Fruit fly (Drosophila melanogaster) whole organism, embryonic: ENCODE data around the gene CG9550.

ENCODE experiments used
- Ada2b ChIP-seq: fragments of 200-800 bp; sonication (Bioruptor generic); IDR thresholded peaks from 2 replicates; pipeline ENCODE4 v1.3.6; 2022; ENCODE audit warnings: missing biosample characterization, missing genetic modification characterization
- B-H2 ChIP-seq: fragments of 200-800 bp; sonication (Bioruptor generic); optimal IDR thresholded peaks from 2 replicates; lab custom pipeline; 2018; ENCODE audit warnings: missing biosample characterization, mild to moderate bottlenecking, missing genetic modification characterization
- CG1024 ChIP-seq: fragments of 200-800 bp; sonication (Bioruptor generic); IDR thresholded peaks from 2 replicates; pipeline ENCODE4 v1.3.6; 2022; ENCODE audit warnings: missing biosample characterization, missing genetic modification characterization
- CG11696 ChIP-seq: fragments of 200-800 bp; sonication (Bioruptor generic); IDR thresholded peaks from 2 replicates; pipeline ENCODE4 v1.3.6; 2022; ENCODE audit warnings: missing biosample characterization, missing genetic modification characterization
- CG11723 ChIP-seq: fragments of 200-800 bp; sonication (Bioruptor generic); optimal IDR thresholded peaks from 2 replicates; lab custom pipeline; 2017; ENCODE audit warnings: missing biosample characterization, mild to moderate bottlenecking, missing genetic modification characterization
- CG12391 ChIP-seq: fragments of 200-800 bp; sonication (Bioruptor generic); optimal IDR thresholded peaks from 3 replicates; lab custom pipeline; 2018; ENCODE audit warnings: missing biosample characterization, mild to moderate bottlenecking, missing genetic modification characterization, moderate library complexity
- CG12942 ChIP-seq: fragments of 200-800 bp; sonication (Bioruptor generic); optimal IDR thresholded peaks from 3 replicates; lab custom pipeline; 2016; ENCODE audit warnings: missing biosample characterization, missing genetic modification characterization
- CG13287 ChIP-seq: fragments of 200-800 bp; sonication (Bioruptor generic); IDR thresholded peaks from 2 replicates; pipeline ENCODE4 v1.3.6; 2022; ENCODE audit warnings: missing biosample characterization, missing genetic modification characterization; ENCODE audit not compliant: partially characterized antibody
- CG13624 ChIP-seq: fragments of 200-800 bp; sonication (Bioruptor generic); optimal IDR thresholded peaks from 2 replicates; lab custom pipeline; 2016; ENCODE audit warnings: missing biosample characterization, missing genetic modification characterization
- CG14014 ChIP-seq: fragments of 200-800 bp; sonication (Bioruptor generic); IDR thresholded peaks from 2 replicates; pipeline ENCODE4 v1.3.6; 2022; ENCODE audit warnings: missing biosample characterization, missing genetic modification characterization
- CG1529 ChIP-seq: fragments of 200-800 bp; sonication (Bioruptor generic); optimal IDR thresholded peaks from 3 replicates; lab custom pipeline; 2018; ENCODE audit warnings: missing biosample characterization, missing genetic modification characterization
- CG18011 ChIP-seq: fragments of 200-800 bp; sonication (Bioruptor generic); optimal IDR thresholded peaks from 2 replicates; lab custom pipeline; 2017; ENCODE audit warnings: missing biosample characterization, missing genetic modification characterization, mild to moderate bottlenecking, moderate library complexity, missing genotype
- CG18262 ChIP-seq: fragments of 200-800 bp; optimal IDR thresholded peaks from 3 replicates; lab custom pipeline; 2019; ENCODE audit warnings: missing biosample characterization, mild to moderate bottlenecking, missing genetic modification characterization, moderate library complexity
- CG18764 ChIP-seq: fragments of 200-800 bp; sonication (Bioruptor generic); optimal IDR thresholded peaks from 3 replicates; lab custom pipeline; 2016; ENCODE audit warnings: missing biosample characterization, missing genetic modification characterization
- CG2199 ChIP-seq: fragments of 200-800 bp; sonication (Bioruptor generic); IDR thresholded peaks from 3 replicates; pipeline ENCODE4 v1.3.6; 2022; ENCODE audit warnings: missing biosample characterization, missing genetic modification characterization
- CG2875 ChIP-seq: fragments of 200-800 bp; sonication (Bioruptor generic); optimal IDR thresholded peaks from 2 replicates; lab custom pipeline; 2017; ENCODE audit warnings: missing biosample characterization, mild to moderate bottlenecking, missing genetic modification characterization, missing genetic modification reagents
- CG33557 ChIP-seq: fragments of 200-800 bp; sonication (Bioruptor generic); optimal IDR thresholded peaks from 2 replicates; lab custom pipeline; 2019; ENCODE audit warnings: missing biosample characterization, mild to moderate bottlenecking, missing genetic modification characterization, moderate library complexity
- CG6683 ChIP-seq: fragments of 200-800 bp; sonication (Bioruptor generic); optimal IDR thresholded peaks from 2 replicates; lab custom pipeline; 2017; ENCODE audit warnings: missing biosample characterization, mild to moderate bottlenecking, missing genetic modification characterization, missing genetic modification reagents
- CG7839 ChIP-seq: fragments of 200-800 bp; sonication (Bioruptor generic); optimal IDR thresholded peaks from 3 replicates; lab custom pipeline; 2018; ENCODE audit warnings: missing biosample characterization, mild to moderate bottlenecking, missing genetic modification characterization, moderate library complexity
- CG8944 ChIP-seq: fragments of 200-800 bp; sonication (Bioruptor generic); optimal IDR thresholded peaks from 3 replicates; lab custom pipeline; 2016; ENCODE audit warnings: missing biosample characterization, missing genetic modification characterization
- Gsc ChIP-seq: fragments of 200-800 bp; sonication (Bioruptor generic); IDR thresholded peaks from 2 replicates; pipeline ENCODE4 v1.3.6; 2022; ENCODE audit warnings: missing biosample characterization, missing genetic modification characterization
- Lhr ChIP-seq: fragments of 200-800 bp; sonication (Bioruptor generic); optimal IDR thresholded peaks from 3 replicates; lab custom pipeline; 2017; ENCODE audit warnings: mild to moderate bottlenecking, missing biosample characterization, missing genetic modification reagents, missing genetic modification characterization
- NC2β ChIP-seq: fragments of 200-800 bp; sonication (Bioruptor generic); optimal IDR thresholded peaks from 2 replicates; lab custom pipeline; 2016; ENCODE audit warnings: missing biosample characterization, missing genetic modification characterization
- Rfx ChIP-seq: fragments of 200-800 bp; sonication (Bioruptor generic); IDR thresholded peaks from 2 replicates; pipeline ENCODE4 v1.3.6; 2022; ENCODE audit warnings: missing biosample characterization, missing genetic modification characterization
- Six4 ChIP-seq: fragments of 200-800 bp; sonication (Bioruptor generic); optimal IDR thresholded peaks from 2 replicates; lab custom pipeline; 2016; ENCODE audit warnings: missing biosample characterization, missing genetic modification characterization
- Sry-δ ChIP-seq: fragments of 200-800 bp; sonication (Bioruptor generic); optimal IDR thresholded peaks from 2 replicates; lab custom pipeline; 2016; ENCODE audit warnings: missing biosample characterization, missing genetic modification characterization
- Tbp ChIP-seq: fragments of >200 bp; optimal IDR thresholded peaks from 2 replicates; lab custom pipeline; 2018; ENCODE audit warnings: missing biosample characterization, missing genetic modification characterization
- ase ChIP-seq: fragments of 200-800 bp; sonication (Bioruptor generic); IDR thresholded peaks from 3 replicates; pipeline ENCODE4 v1.3.6; 2022; ENCODE audit warnings: missing biosample characterization, missing genetic modification characterization
- bab2 ChIP-seq: fragments of 200-800 bp; sonication (Bioruptor generic); optimal IDR thresholded peaks from 2 replicates; lab custom pipeline; 2016; ENCODE audit warnings: missing biosample characterization, missing genetic modification characterization
- br ChIP-seq: fragments of >200 bp; optimal IDR thresholded peaks from 2 replicates; lab custom pipeline; 2017
- btn ChIP-seq: fragments of 200-800 bp; sonication (Bioruptor generic); optimal IDR thresholded peaks from 2 replicates; lab custom pipeline; 2016; ENCODE audit warnings: missing biosample characterization, missing genetic modification characterization
- cas ChIP-seq: fragments of 200-800 bp; sonication (Bioruptor generic); IDR thresholded peaks from 2 replicates; pipeline ENCODE4 v1.3.6; 2022; ENCODE audit warnings: missing biosample characterization, missing genetic modification characterization
- crc ChIP-seq: fragments of 200-800 bp; sonication (Bioruptor generic); optimal IDR thresholded peaks from 2 replicates; lab custom pipeline; 2016; ENCODE audit warnings: missing biosample characterization, missing genetic modification characterization
- crol ChIP-seq: fragments of 200-800 bp; sonication (Bioruptor generic); IDR thresholded peaks from 2 replicates; pipeline ENCODE4 v1.3.6; 2022; ENCODE audit warnings: missing biosample characterization, missing genetic modification characterization
- dimm ChIP-seq: fragments of 200-800 bp; sonication (Bioruptor generic); IDR thresholded peaks from 2 replicates; pipeline ENCODE4 v1.3.6; 2022; ENCODE audit warnings: missing biosample characterization, missing genetic modification characterization
- dpn ChIP-seq, 2 experiments: fragments of 200-800 bp; sonication (Bioruptor generic); optimal IDR thresholded peaks; 3 replicates each; lab custom pipeline; 2016; ENCODE audit warnings: missing biosample characterization in 2 of 2, missing genetic modification characterization in 2 of 2
- fd3F ChIP-seq: fragments of 200-800 bp; sonication (Bioruptor generic); optimal IDR thresholded peaks from 2 replicates; lab custom pipeline; 2018; ENCODE audit warnings: missing biosample characterization, mild to moderate bottlenecking, missing genetic modification characterization, moderate library complexity
- gce ChIP-seq: fragments of 200-800 bp; sonication (Bioruptor generic); IDR thresholded peaks from 3 replicates; pipeline ENCODE4 v1.3.6; 2022; ENCODE audit warnings: missing biosample characterization, missing genetic modification characterization
- gcm2 ChIP-seq: fragments of 200-800 bp; sonication (Bioruptor generic); optimal IDR thresholded peaks from 2 replicates; lab custom pipeline; 2016; ENCODE audit warnings: missing biosample characterization, missing genetic modification characterization
- gro ChIP-seq: fragments of 200-800 bp; sonication (Bioruptor generic); optimal IDR thresholded peaks from 2 replicates; lab custom pipeline; 2016; ENCODE audit warnings: missing biosample characterization, missing genetic modification characterization
- gsb ChIP-seq: fragments of 200-800 bp; sonication (Bioruptor generic); IDR thresholded peaks from 2 replicates; pipeline ENCODE4 v1.3.6; 2022; ENCODE audit warnings: missing biosample characterization, missing genetic modification characterization
- gt ChIP-seq: fragments of 200-800 bp; sonication (Bioruptor generic); IDR thresholded peaks from 2 replicates; pipeline ENCODE4 v1.3.6; 2022; ENCODE audit warnings: missing biosample characterization, missing genetic modification characterization
- hb ChIP-seq: fragments of 200-800 bp; sonication (Bioruptor generic); IDR thresholded peaks from 3 replicates; pipeline ENCODE4 v1.3.6; 2022; ENCODE audit warnings: missing biosample characterization, missing genetic modification characterization; ENCODE audit not compliant: partially characterized antibody
- her ChIP-seq: fragments of 200-800 bp; sonication (Bioruptor generic); optimal IDR thresholded peaks from 2 replicates; lab custom pipeline; 2016; ENCODE audit warnings: missing biosample characterization, missing genetic modification characterization
- lmd ChIP-seq: fragments of 200-800 bp; sonication (Bioruptor generic); IDR thresholded peaks from 2 replicates; pipeline ENCODE4 v1.3.6; 2022; ENCODE audit warnings: missing biosample characterization, missing genetic modification characterization
- lov ChIP-seq, 2 experiments: fragments of 200-800 bp in 1 of 2; fragments of >200 bp in 1 of 2; sonication (Bioruptor generic) in 1 of 2; IDR thresholded peaks in 1 of 2; optimal IDR thresholded peaks in 1 of 2; 2 replicates in 1 of 2; 3 replicates in 1 of 2; pipeline versions ENCODE4 v1.3.6 to Lab custom; 2017 to 2022; ENCODE audit warnings: missing biosample characterization in 1 of 2, missing genetic modification characterization in 1 of 2
- pan ChIP-seq, 4 experiments: fragments of >200 bp in 3 of 4; fragments of 200-800 bp in 1 of 4; sonication (Bioruptor generic) in 1 of 4; optimal IDR thresholded peaks in 3 of 4; IDR thresholded peaks in 1 of 4; 2 replicates each; pipeline versions ENCODE4 v1.3.6 to Lab custom; 2017 to 2022; ENCODE audit warnings: missing biosample characterization in 2 of 4, missing genetic modification characterization in 2 of 4, mixed read lengths in 1 of 4
- pb ChIP-seq: fragments of 200-800 bp; sonication (Bioruptor generic); optimal IDR thresholded peaks from 3 replicates; lab custom pipeline; 2016; ENCODE audit warnings: missing biosample characterization, missing genetic modification characterization
- repo ChIP-seq: fragments of 200-800 bp; sonication (Bioruptor generic); optimal IDR thresholded peaks from 2 replicates; lab custom pipeline; 2016; ENCODE audit warnings: missing biosample characterization, missing genetic modification characterization
- ssp ChIP-seq: fragments of 200-800 bp; sonication (Bioruptor generic); IDR thresholded peaks from 2 replicates; pipeline ENCODE4 v1.3.6; 2022; ENCODE audit warnings: missing biosample characterization, missing genetic modification characterization

The CG9550 gene

dm6 chr2L:6479226-6479906, 17.5 kb upstream of the CG9550 start (continued):
- TF ChIP-seq CG6683 (peak; percentile 14), Gsc (GFP tag; lab: Robert Waterston, UW) (no peak), fd3F (GFP tag; lab: Kevin White, UChicago) (no peak), Sry-δ (GFP tag; lab: Kevin White, UChicago) (no peak), repo (no peak), pan (optimal IDR thresholded peaks at IDR 0.05; lab: Kevin White, UChicago) (no peak), pan (GFP tag; optimal IDR thresholded peaks at IDR 0.05 in 1 of 2, IDR thresholded peaks at IDR 0.05 in 1 of 2) (no peak), CG18262 (tag; lab: Kevin White, UChicago) (peak; percentile 11), B-H2 (GFP tag; lab: Kevin White, UChicago) (peak; percentile 51), gsb (GFP tag; lab: Robert Waterston, UW) (no peak), CG11696 (no peak), gt (GFP tag; lab: Robert Waterston, UW) (no peak), Tbp (GFP tag; lab: Kevin White, UChicago) (no peak), gcm2 (GFP tag; lab: Kevin White, UChicago) (no peak), Lhr (GFP tag; lab: Kevin White, UChicago) (no peak), dimm (GFP tag; lab: Robert Waterston, UW) (no peak), gro (peak; percentile 53), Six4 (no peak), NC2β (peak; percentile 20), btn (no peak), pb (GFP tag; lab: Kevin White, UChicago) (no peak), CG1529 (GFP tag; lab: Kevin White, UChicago) (peak; percentile 19), CG13624 (GFP tag; lab: Kevin White, UChicago) (peak; percentile 15), Rfx (GFP tag; lab: Robert Waterston, UW) (peak; percentile 19; the same call in 1 of the 2 replicates), dpn (GFP tag; optimal IDR thresholded peaks at IDR 0.05; lab: Kevin White, UChicago) (no peak), crc (no peak), CG2199 (no peak), CG8944 (GFP tag; lab: Kevin White, UChicago) (no peak), lmd (GFP tag; lab: Robert Waterston, UW) (no peak), bab2 (no peak), CG18764 (GFP tag; lab: Kevin White, UChicago) (no peak), CG7839 (tag; lab: Kevin White, UChicago) (no peak), CG12391 (tag; lab: Kevin White, UChicago) (no peak), CG12942 (GFP tag; lab: Kevin White, UChicago) (no peak), CG18011 (GFP tag; lab: Kevin White, UChicago) (no peak), ase (GFP tag; lab: Robert Waterston, UW) (no peak), crol (GFP tag; lab: Robert Waterston, UW) (no peak), her (GFP tag; lab: Kevin White, UChicago) (no peak), hb (no peak), CG33557 (GFP tag; lab: Kevin White, UChicago) (peak; percentile 33), gce (peak; percentile 55; the same call in 1 of the 3 replicates), ssp (no peak), br (lab: Kevin White, UChicago) (no peak), cas (no peak), CG13287 (GFP tag; lab: Robert Waterston, UW) (peak; percentile 13; the same call in 1 of the 2 replicates), lov (optimal IDR thresholded peaks at IDR 0.05; lab: Kevin White, UChicago) (no peak), lov (GFP tag; IDR thresholded peaks at IDR 0.05; lab: Robert Waterston, UW) (peak; percentile 12; the same call in 1 of the 3 replicates), CG1024 (GFP tag; lab: Robert Waterston, UW) (no peak), Ada2b (GFP tag; lab: Robert Waterston, UW) (no peak), CG14014 (GFP tag; lab: Robert Waterston, UW) (peak; percentile 12; the same call in 1 of the 2 replicates), CG11723 (GFP tag; lab: Kevin White, UChicago) (peak; percentile 15), CG2875 (GFP tag; lab: Kevin White, UChicago) (no peak)
